Worm (Caenorhabditis elegans) whole organism, L4 larva: ENCODE data around the gene Y45F10C.1.

Experiments
- Y48G9A.11 ChIP-seq: fragments of 200-800 bp; sonication (Bioruptor generic); IDR thresholded peaks from 2 replicates; pipeline ENCODE4 v1.3.6; 2022; ENCODE audit warnings: missing genetic modification reagents, missing genetic modification characterization, missing compliant biosample characterization
- Y75B8A.6 ChIP-seq: fragments of 200-800 bp; sonication (Bioruptor generic); IDR thresholded peaks from 2 replicates; pipeline ENCODE4 v1.3.6; 2022; ENCODE audit warnings: missing genetic modification reagents, missing genetic modification characterization, missing compliant biosample characterization
- ceh-28 ChIP-seq: fragments of 150-350 bp; optimal IDR thresholded peaks from 2 replicates; lab custom pipeline; 2014; ENCODE audit warnings: missing biosample characterization, missing genetic modification reagents, missing genetic modification characterization
- ceh-82 ChIP-seq: sonication (generic microtip); optimal IDR thresholded peaks from 2 replicates; lab custom pipeline; 2017; ENCODE audit warnings: missing biosample characterization, missing genetic modification characterization
- fos-1 ChIP-seq: fragments of 150-350 bp; optimal IDR thresholded peaks from 2 replicates; lab custom pipeline; 2014; ENCODE audit warnings: missing biosample characterization, missing genetic modification characterization
- hif-1 ChIP-seq, 2 experiments: sonication (generic microtip); optimal IDR thresholded peaks; 2 replicates each; lab custom pipeline; 2016 to 2017; ENCODE audit warnings: missing compliant biosample characterization in 2 of 2, missing genetic modification characterization in 2 of 2, missing genetic modification reagents in 2 of 2, missing genotype in 2 of 2, mild to moderate bottlenecking in 1 of 2
- lin-13 ChIP-seq: fragments of 150-350 bp; optimal IDR thresholded peaks from 2 replicates; lab custom pipeline; 2014; ENCODE audit warnings: missing biosample characterization, missing genetic modification reagents, missing genetic modification characterization
- lin-39 ChIP-seq: fragments of 150-350 bp; optimal IDR thresholded peaks from 2 replicates; lab custom pipeline; 2014; ENCODE audit warnings: missing biosample characterization, missing genetic modification reagents, missing genetic modification characterization
- madf-5 ChIP-seq, 2 experiments: fragments of 200-800 bp; sonication (Bioruptor generic); IDR thresholded peaks; 2 replicates each; pipeline ENCODE4 v1.3.6; 2022; ENCODE audit warnings: missing compliant biosample characterization in 2 of 2, missing genetic modification characterization in 2 of 2
- nhr-11 ChIP-seq: fragments of 150-350 bp; optimal IDR thresholded peaks from 2 replicates; lab custom pipeline; 2014; ENCODE audit warnings: missing biosample characterization, missing genetic modification characterization
- nhr-25 ChIP-seq: sonication (generic microtip); optimal IDR thresholded peaks from 2 replicates; lab custom pipeline; 2017; ENCODE audit warnings: missing genetic modification characterization, mild to moderate bottlenecking, missing compliant biosample characterization, antibody characterized with exemption, moderate library complexity, borderline replicate concordance; ENCODE audit not compliant: insufficient read depth

DNA sequence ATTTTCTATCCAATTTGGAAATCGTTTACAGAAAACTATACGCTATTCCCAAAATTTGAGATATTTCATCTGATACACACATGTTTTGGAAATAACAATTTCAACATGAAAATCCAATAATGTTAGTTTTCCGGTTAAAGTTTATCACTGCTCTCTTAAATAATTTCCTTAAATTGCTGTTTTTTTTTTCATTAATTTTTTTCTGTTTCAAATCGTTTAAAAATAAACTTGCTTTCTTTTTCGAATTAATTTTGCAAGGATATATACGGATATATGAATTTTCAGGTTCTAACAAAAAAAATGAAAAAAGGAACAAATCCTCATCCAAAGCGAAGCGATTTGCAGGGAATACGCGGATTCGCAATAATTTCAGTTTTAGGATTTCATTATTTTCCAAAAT lies 14.2 kb upstream of the Y45F10C.1 start, which contains the start of gene oac-48:
- TF ChIP-seq Y48G9A.11 (GFP tag; lab: Robert Waterston, UW) = no peak
- no peak for TF ChIP-seq hif-1 (tag; optimal IDR thresholded peaks at IDR 0.05; lab: Kevin White, UChicago)
- no peak for TF ChIP-seq lin-13 (GFP tag; lab: Kevin White, UChicago)
- no peak for TF ChIP-seq fos-1 (tag; lab: Kevin White, UChicago)
- no peak for TF ChIP-seq ceh-82 (tag; lab: Kevin White, UChicago)
- TF ChIP-seq nhr-25 (tag; lab: Kevin White, UChicago) = no peak
- no peak for TF ChIP-seq nhr-11
- TF ChIP-seq madf-5 (GFP tag; IDR thresholded peaks at IDR 0.05; lab: Robert Waterston, UW) = no peak
- TF ChIP-seq Y75B8A.6 (GFP tag; lab: Robert Waterston, UW) = no peak
- no peak for TF ChIP-seq lin-39 (tag; lab: Kevin White, UChicago)
- TF ChIP-seq ceh-28 = no peak
